Worm (Caenorhabditis elegans): ENCODE measurements around the gene C49F5.6.

The C49F5.6 gene

DNA sequence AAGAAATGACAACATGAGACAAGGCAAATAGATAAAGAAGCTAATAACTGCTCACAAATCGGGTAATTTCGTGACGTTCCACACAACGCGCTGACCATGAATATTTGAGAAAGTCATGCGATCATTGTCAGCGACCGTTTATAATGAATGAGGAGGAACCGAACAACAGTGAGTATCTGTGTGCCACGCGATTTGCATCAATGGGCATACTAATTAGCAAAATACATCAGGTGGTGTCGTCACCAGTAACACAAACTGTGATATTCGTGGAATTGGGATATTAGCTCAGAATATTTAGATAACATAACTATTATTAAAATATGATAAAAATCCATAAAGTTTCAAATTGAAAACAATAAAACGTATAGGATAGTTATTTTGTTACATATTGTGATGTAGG is 46.5 kb downstream of the C49F5.6 start:
- TF ChIP-seq aly-2 (tag; optimal IDR thresholded peaks at IDR 0.05) (no peak), gmeb-1 (tag; optimal IDR thresholded peaks at IDR 0.05) (no peak), nhr-77 (tag; optimal IDR thresholded peaks at IDR 0.05) (no peak)

DNA sequence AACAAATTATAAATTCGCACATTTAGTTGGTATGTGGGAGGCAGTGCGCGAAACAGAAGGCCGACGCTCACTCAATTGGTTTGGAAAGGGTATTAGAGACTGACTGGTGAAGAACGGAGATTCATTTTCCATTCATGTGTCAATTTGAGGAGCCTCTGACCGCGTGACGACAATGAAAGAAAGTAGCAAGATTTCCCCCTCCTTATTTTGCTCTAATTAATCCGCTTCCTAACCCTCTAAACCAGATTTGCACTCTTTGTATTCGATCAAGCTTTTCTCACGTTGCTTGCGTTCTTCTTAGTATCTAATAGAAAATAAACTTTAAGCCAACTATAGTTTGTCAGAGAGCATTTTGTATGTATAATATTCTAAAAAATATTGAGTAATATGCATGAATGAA is 48.0 kb downstream of the C49F5.6 start:
- TF ChIP-seq elt-3 (tag; optimal IDR thresholded peaks at IDR 0.05) (no peak), lin-13 (GFP tag; optimal IDR thresholded peaks at IDR 0.05) (no peak), ceh-82 (tag; optimal IDR thresholded peaks at IDR 0.05) (no peak), lin-39 (tag; optimal IDR thresholded peaks at IDR 0.05) (no peak), mbf-1 (tag; optimal IDR thresholded peaks at IDR 0.05) (no peak), snpc-4 (tag; optimal IDR thresholded peaks at IDR 0.05) (no peak), nhr-237 (tag; optimal IDR thresholded peaks at IDR 0.05) (no peak), F13H6.1 (tag; optimal IDR thresholded peaks at IDR 0.05) (no peak), skn-1 (tag; optimal IDR thresholded peaks at IDR 0.05) (no peak), blmp-1 (tag; optimal IDR thresholded peaks at IDR 0.05; ENCODE audit: insufficient read depth) (no peak), mdl-1 (tag; optimal IDR thresholded peaks at IDR 0.05) (no peak), elt-1 (tag; optimal IDR thresholded peaks at IDR 0.05) (no peak), Y55F3AM.14 (GFP tag; optimal IDR thresholded peaks at IDR 0.05) (no peak), sma-9 (GFP tag; optimal IDR thresholded peaks at IDR 0.05) (no peak), sma-9 (tag; optimal IDR thresholded peaks at IDR 0.05) (no peak)

DNA sequence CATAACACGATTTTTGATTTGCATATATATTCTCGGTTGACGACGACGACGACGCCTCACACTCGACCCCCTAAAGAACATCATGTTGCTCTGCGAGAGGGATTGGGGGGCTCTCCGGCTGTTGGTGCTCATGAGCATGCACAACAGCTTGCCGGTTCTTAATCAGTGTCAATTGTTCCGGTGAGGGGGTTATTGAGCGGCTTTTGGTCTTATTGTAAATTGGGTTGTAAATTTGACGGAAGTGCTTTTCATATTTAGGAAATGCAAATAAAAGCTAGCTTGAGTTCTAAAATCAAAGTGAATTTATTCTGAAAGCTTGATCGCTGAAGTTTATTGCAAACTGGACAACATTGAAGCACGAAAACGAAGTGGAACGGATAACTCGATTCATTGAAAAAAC is 49.9 kb downstream of the C49F5.6 start:
- TF ChIP-seq ztf-11 (tag; optimal IDR thresholded peaks at IDR 0.05) (no peak), Y55F3AM.14 (GFP tag; optimal IDR thresholded peaks at IDR 0.05) (no peak), unc-39 (tag; optimal IDR thresholded peaks at IDR 0.05) (no peak), snpc-4 (tag; optimal IDR thresholded peaks at IDR 0.05) (no peak), nhr-6 (tag; optimal IDR thresholded peaks at IDR 0.05) (no peak), nhr-77 (tag; optimal IDR thresholded peaks at IDR 0.05) (no peak), alr-1 (tag; optimal IDR thresholded peaks at IDR 0.05) (no peak), nhr-25 (tag; optimal IDR thresholded peaks at IDR 0.05) (no peak), elt-3 (tag; optimal IDR thresholded peaks at IDR 0.05) (no peak)

DNA sequence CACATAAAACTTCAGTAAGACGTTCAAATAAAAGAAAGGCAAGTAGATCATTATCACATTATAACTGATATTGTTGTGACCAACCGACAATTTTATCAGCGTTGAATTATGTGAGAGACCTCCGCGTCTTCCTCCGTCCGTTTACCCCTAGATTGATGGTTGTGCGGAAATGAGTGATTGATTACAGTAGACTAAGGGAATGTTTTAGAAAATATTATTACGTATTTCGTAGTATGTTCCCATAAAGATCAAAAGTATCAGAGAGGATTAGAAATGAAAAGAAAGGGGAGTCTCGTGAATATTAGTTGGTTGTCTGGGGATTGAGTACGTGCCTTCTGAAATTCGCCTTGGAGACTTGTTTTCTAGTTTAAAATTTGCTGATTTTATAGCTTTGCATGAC is 50.6 kb downstream of the C49F5.6 start:
- TF ChIP-seq ztf-1 (GFP tag; conservative IDR thresholded peaks at IDR 0.05) (no peak), ama-1 (optimal IDR thresholded peaks at IDR 0.05) (no peak), nhr-10 (tag; optimal IDR thresholded peaks at IDR 0.05) (no peak), mab-5 (tag; optimal IDR thresholded peaks at IDR 0.05) (peak; percentile 87), unc-55 (GFP tag; optimal IDR thresholded peaks at IDR 0.05) (peak; percentile 66), elt-1 (tag; optimal IDR thresholded peaks at IDR 0.05) (no peak), peb-1 (tag; optimal IDR thresholded peaks at IDR 0.05) (no peak), C34F6.9 (tag; optimal IDR thresholded peaks at IDR 0.05) (peak; percentile 22), sma-9 (GFP tag; optimal IDR thresholded peaks at IDR 0.05) (no peak), sma-9 (tag; optimal IDR thresholded peaks at IDR 0.05) (no peak)

Data from whole organism, L2 larva.